Worm (Caenorhabditis elegans) whole organism, late embryonic: ENCODE data around the gene alg-3.

ENCODE experiments used
- ceh-9 ChIP-seq: sonication (generic microtip); optimal IDR thresholded peaks from 2 replicates; lab custom pipeline; 2016; ENCODE audit warnings: mild to moderate bottlenecking, missing genetic modification characterization, inconsistent platforms, missing compliant biosample characterization
- elt-2 ChIP-seq: sonication (generic microtip); optimal IDR thresholded peaks from 2 replicates; lab custom pipeline; 2016; ENCODE audit warnings: missing genetic modification reagents, missing genetic modification characterization, missing compliant biosample characterization
- fkh-10 ChIP-seq: fragments of 150-350 bp; optimal IDR thresholded peaks from 2 replicates; lab custom pipeline; 2014; ENCODE audit warnings: missing biosample characterization, missing genetic modification reagents, missing genetic modification characterization
- mec-3 ChIP-seq: sonication (generic microtip); optimal IDR thresholded peaks from 2 replicates; lab custom pipeline; 2016; ENCODE audit warnings: borderline replicate concordance, missing genetic modification characterization, missing compliant biosample characterization
- nhr-11 ChIP-seq: fragments of 150-350 bp; optimal IDR thresholded peaks from 2 replicates; lab custom pipeline; 2014; ENCODE audit warnings: missing biosample characterization, missing genetic modification characterization
- ref-2 ChIP-seq: sonication (generic microtip); optimal IDR thresholded peaks from 2 replicates; lab custom pipeline; 2016; ENCODE audit warnings: missing genetic modification characterization, missing compliant biosample characterization

DNA sequence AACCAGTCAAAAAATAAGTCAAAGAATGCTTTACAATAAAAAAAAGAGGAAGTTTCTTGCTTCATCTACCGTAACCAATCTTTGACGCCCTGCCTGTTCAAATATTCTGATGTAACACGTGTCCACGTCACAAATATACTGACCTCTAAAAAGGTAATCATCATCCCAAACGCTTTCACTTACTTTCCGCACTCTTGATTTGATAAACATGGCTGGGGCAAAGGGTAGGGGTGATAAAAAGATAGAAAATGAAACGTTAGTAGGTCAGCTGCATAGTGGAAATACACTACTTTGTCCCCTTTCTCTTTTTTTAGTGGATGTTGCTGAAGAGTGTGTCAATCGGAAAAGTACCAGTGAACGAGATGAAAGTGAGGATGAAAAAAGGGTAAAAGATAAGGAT, 3.9 kb upstream of the alg-3 start:
- TF ChIP-seq ceh-9 (tag; lab: Kevin White, UChicago): no peak
- TF ChIP-seq mec-3: no peak
- no peak for TF ChIP-seq elt-2 (tag; lab: Kevin White, UChicago)
- no peak for TF ChIP-seq nhr-11
- no peak for TF ChIP-seq fkh-10 (GFP tag; lab: Kevin White, UChicago)
- no peak for TF ChIP-seq ref-2 (tag; lab: Kevin White, UChicago)
